Fruit fly (Drosophila melanogaster): ENCODE measurements around the gene U2af50.

- TF ChIP-seq psq (optimal IDR thresholded peaks at IDR 0.05) (no peak), EcR (GFP tag; optimal IDR thresholded peaks at IDR 0.05) (no peak)
These were observed 49.9 kb downstream of the U2af50 start for dm6 chrX:16308953-16309352.

Measured in whole organism.